Worm (Caenorhabditis elegans): Measurements from ENCODE around the gene K09C4.5.

The K09C4.5 gene

DNA sequence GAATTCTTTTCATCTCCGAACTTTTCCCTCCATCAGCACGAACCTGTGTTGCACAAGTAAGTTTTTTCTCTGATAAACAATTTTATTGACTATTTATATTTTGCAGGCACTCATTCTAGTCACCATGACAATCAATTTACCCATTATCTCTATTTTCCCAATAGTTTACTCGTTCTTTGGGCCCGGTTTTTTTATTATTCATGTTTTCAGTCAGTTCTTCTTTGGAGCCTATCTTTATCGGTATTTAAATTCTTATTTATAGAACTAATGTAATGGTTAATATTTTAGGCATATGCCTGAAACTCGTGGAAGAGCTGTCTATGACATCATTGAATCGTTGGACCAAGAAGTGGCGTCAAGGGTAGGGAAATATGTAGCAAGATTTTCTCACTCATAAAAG is 2.5 kb downstream of the K09C4.5 start:
- TF ChIP-seq nhr-20 (tag; optimal IDR thresholded peaks at IDR 0.05) (no peak), hpl-2 (GFP tag; optimal IDR thresholded peaks at IDR 0.05) (no peak), snu-23 (GFP tag; optimal IDR thresholded peaks at IDR 0.05) (no peak), swsn-7 (tag; optimal IDR thresholded peaks at IDR 0.05) (no peak), egl-27 (tag; optimal IDR thresholded peaks at IDR 0.05) (no peak), pag-3 (tag; optimal IDR thresholded peaks at IDR 0.05; ENCODE audit: borderline replicate concordance, insufficient read depth) (no peak), unc-130 (tag; optimal IDR thresholded peaks at IDR 0.05) (no peak), zip-4 (GFP tag; optimal IDR thresholded peaks at IDR 0.05) (no peak), tbx-2 (tag; optimal IDR thresholded peaks at IDR 0.05) (no peak), mef-2 (tag; optimal IDR thresholded peaks at IDR 0.05) (no peak), C16A3.4 (tag; optimal IDR thresholded peaks at IDR 0.05) (no peak)

- TF ChIP-seq lin-35 (GFP tag; optimal IDR thresholded peaks at IDR 0.05): peak in 1 of 2 experiments; percentile 2
- peak; percentile 80 for TF ChIP-seq elt-2 (tag; optimal IDR thresholded peaks at IDR 0.05)
- peak; percentile 33 for TF ChIP-seq nhr-20 (tag; optimal IDR thresholded peaks at IDR 0.05)
- TF ChIP-seq unc-30 (tag; optimal IDR thresholded peaks at IDR 0.05): no peak
- TF ChIP-seq mdl-1 (tag; optimal IDR thresholded peaks at IDR 0.05): peak in 1 of 2 experiments; percentile 3
These were observed 3.0 kb downstream of the K09C4.5 start for ce11 chrX:3285448-3285847.

ce11 chrX:3289183-3289582 is 6.8 kb downstream of the K09C4.5 start, which contains the start of gene K09C4.4:
Gene K09C4.4, plus strand, starts transcription at chrX:3289483.
- TF ChIP-seq mep-1 (tag; optimal IDR thresholded peaks at IDR 0.05) (no peak), nhr-76 (tag; optimal IDR thresholded peaks at IDR 0.05) (no peak), efl-3 (GFP tag; optimal IDR thresholded peaks at IDR 0.05) (no peak), swsn-7 (tag; optimal IDR thresholded peaks at IDR 0.05) (no peak), mef-2 (tag; optimal IDR thresholded peaks at IDR 0.05) (no peak), irx-1 (tag; optimal IDR thresholded peaks at IDR 0.05) (no peak), zag-1 (tag; optimal IDR thresholded peaks at IDR 0.05) (no peak), lin-15B (tag; optimal IDR thresholded peaks at IDR 0.05) (no peak), sptf-1 (tag; optimal IDR thresholded peaks at IDR 0.05) (no peak), nhr-84 (tag; optimal IDR thresholded peaks at IDR 0.05) (no peak), unc-98 (GFP tag; IDR thresholded peaks at IDR 0.05) (no peak), C04F5.9 (tag; optimal IDR thresholded peaks at IDR 0.05) (no peak), fkh-4 (tag; optimal IDR thresholded peaks at IDR 0.05; ENCODE audit: borderline replicate concordance) (no peak), egl-27 (tag; optimal IDR thresholded peaks at IDR 0.05) (no peak), lin-14 (GFP tag; optimal IDR thresholded peaks at IDR 0.05) (no peak), dpl-1 (GFP tag; optimal IDR thresholded peaks at IDR 0.05) (no peak), egl-13 (tag; optimal IDR thresholded peaks at IDR 0.05) (no peak), fkh-8 (tag; optimal IDR thresholded peaks at IDR 0.05) (no peak), pax-3 (tag; optimal IDR thresholded peaks at IDR 0.05) (no peak), mab-9 (GFP tag; IDR thresholded peaks at IDR 0.05) (no peak)

DNA sequence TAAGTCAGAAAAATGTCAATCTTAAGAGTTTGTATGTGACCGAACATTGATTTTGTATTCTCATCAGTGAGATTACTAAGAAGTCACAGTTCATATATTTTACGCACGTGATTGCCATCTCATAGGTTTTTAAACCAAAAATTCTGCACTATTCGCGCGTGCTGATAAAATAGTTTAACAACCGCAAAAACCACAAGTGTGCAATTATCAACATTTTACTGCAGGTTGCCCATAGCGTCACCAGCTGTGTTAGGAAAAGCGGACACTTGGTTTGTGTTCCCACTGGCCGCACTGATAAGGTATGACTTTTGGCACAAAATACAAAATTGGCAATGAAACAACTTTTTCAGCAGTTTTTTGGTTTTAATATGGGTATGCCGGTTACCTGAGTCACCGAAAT is 7.7 kb downstream of the K09C4.5 start:
- no peak for TF ChIP-seq nhr-11 (tag; optimal IDR thresholded peaks at IDR 0.05)
- TF ChIP-seq aha-1 (tag; optimal IDR thresholded peaks at IDR 0.05): no peak
- TF ChIP-seq hlh-4 (tag; optimal IDR thresholded peaks at IDR 0.05): no peak
- no peak for TF ChIP-seq hlh-17 (GFP tag; optimal IDR thresholded peaks at IDR 0.05; ENCODE audit: borderline replicate concordance)
- no peak for TF ChIP-seq grh-1 (GFP tag; IDR thresholded peaks at IDR 0.05)
- TF ChIP-seq nhr-77 (tag; optimal IDR thresholded peaks at IDR 0.05): no peak
- no peak for TF ChIP-seq tlp-1 (tag; optimal IDR thresholded peaks at IDR 0.05)
- peak; percentile 21 for TF ChIP-seq nhr-20 (tag; optimal IDR thresholded peaks at IDR 0.05)
- no peak for TF ChIP-seq fkh-10 (GFP tag; optimal IDR thresholded peaks at IDR 0.05)
- TF ChIP-seq aly-2 (tag; optimal IDR thresholded peaks at IDR 0.05): no peak
- TF ChIP-seq nhr-47 (tag; optimal IDR thresholded peaks at IDR 0.05): no peak
- TF ChIP-seq elt-3 (tag; optimal IDR thresholded peaks at IDR 0.05): no peak
- no peak for TF ChIP-seq pqm-1 (tag; optimal IDR thresholded peaks at IDR 0.05)
- TF ChIP-seq dpl-1 (GFP tag; optimal IDR thresholded peaks at IDR 0.05): no peak
- no peak for TF ChIP-seq vab-15 (tag; optimal IDR thresholded peaks at IDR 0.05)
- no peak for TF ChIP-seq F16B12.6 (tag; optimal IDR thresholded peaks at IDR 0.05)
- peak in 1 of 2 experiments; percentile 26 for TF ChIP-seq lin-35 (GFP tag; optimal IDR thresholded peaks at IDR 0.05)
- no peak for TF ChIP-seq swsn-7 (tag; optimal IDR thresholded peaks at IDR 0.05)
- TF ChIP-seq lir-3 (tag; optimal IDR thresholded peaks at IDR 0.05; ENCODE audit: poor library complexity): no peak
- no peak for TF ChIP-seq ceh-8 (GFP tag; optimal IDR thresholded peaks at IDR 0.05)
- no peak for TF ChIP-seq C34B4.2 (tag; optimal IDR thresholded peaks at IDR 0.05)

Measured in whole organism, L1 larva.